Fruit fly (Drosophila melanogaster): Measurements from ENCODE around the gene CG18170.

Gene CG18170

dm6 chr3L:1568225-1569161, 34.3 kb upstream of the CG18170 start, which contains the start of gene CG7879 (continued):
- TF ChIP-seq prd (optimal IDR thresholded peaks at IDR 0.05) = no peak
- peak; percentile 64; the same call in 1 of the 3 replicates for TF ChIP-seq prd (GFP tag; IDR thresholded peaks at IDR 0.05)
- no peak for TF ChIP-seq CG30431 (GFP tag; optimal IDR thresholded peaks at IDR 0.05)
- peak; percentile 51 for TF ChIP-seq CG9727 (GFP tag; optimal IDR thresholded peaks at IDR 0.05)
- no peak for TF ChIP-seq CG11398 (GFP tag; optimal IDR thresholded peaks at IDR 0.05)
- TF ChIP-seq Ssrp (tag; optimal IDR thresholded peaks at IDR 0.05) = peak; percentile 1
- no peak for TF ChIP-seq sna (GFP tag; IDR thresholded peaks at IDR 0.05; ENCODE audit: partially characterized antibody)
- TF ChIP-seq CG10147 (GFP tag; optimal IDR thresholded peaks at IDR 0.05) = no peak
- no peak for TF ChIP-seq nerfin-2 (GFP tag; IDR thresholded peaks at IDR 0.05; ENCODE audit: partially characterized antibody)
- TF ChIP-seq CG4282 (GFP tag; optimal IDR thresholded peaks at IDR 0.05) = no peak
- no peak for TF ChIP-seq Awh (GFP tag; IDR thresholded peaks at IDR 0.05)
- TF ChIP-seq CG17186 (GFP tag; optimal IDR thresholded peaks at IDR 0.05) = peak; percentile 52
- TF ChIP-seq CG12769 (tag; optimal IDR thresholded peaks at IDR 0.05) = no peak
- TF ChIP-seq sima (GFP tag; optimal IDR thresholded peaks at IDR 0.05) = no peak
- no peak for TF ChIP-seq luna (GFP tag; optimal IDR thresholded peaks at IDR 0.05)

dm6 chr3L:1569162-1569965, 33.4 kb upstream of the CG18170 start, which contains the start of gene Tmep:
TSS of gene Tmep (plus strand) at chr3L:1569181.
- TF ChIP-seq Dbx (GFP tag; IDR thresholded peaks at IDR 0.05) = 0 out of 3 replicates have a peak, but pooled peaks have one; percentile 26
- TF ChIP-seq sug (tag; optimal IDR thresholded peaks at IDR 0.05) = peak; percentile 13
- no peak for TF ChIP-seq dan (GFP tag; IDR thresholded peaks at IDR 0.05)
- peak; percentile 4 for TF ChIP-seq CG12659 (GFP tag; optimal IDR thresholded peaks at IDR 0.05)
- TF ChIP-seq CG34376 (GFP tag; optimal IDR thresholded peaks at IDR 0.05) = peak; percentile 53
- TF ChIP-seq CG30020 (tag; optimal IDR thresholded peaks at IDR 0.05) = peak; percentile 67
- TF ChIP-seq BtbVII (GFP tag; optimal IDR thresholded peaks at IDR 0.05) = peak; percentile 14
- TF ChIP-seq kni (GFP tag; optimal IDR thresholded peaks at IDR 0.05) = peak; percentile 42
- TF ChIP-seq HLHmδ (GFP tag; optimal IDR thresholded peaks at IDR 0.05) = peak; percentile 15
- TF ChIP-seq Ssrp (tag; optimal IDR thresholded peaks at IDR 0.05) = no peak
- peak in 1 of 2 experiments; percentile 3 for TF ChIP-seq Trl (optimal IDR thresholded peaks at IDR 0.05)
- TF ChIP-seq Trl (GFP tag; optimal IDR thresholded peaks at IDR 0.05) = no peak
- peak; percentile 8 for TF ChIP-seq YL-1 (GFP tag; optimal IDR thresholded peaks at IDR 0.05)
- peak; percentile 8 for TF ChIP-seq MTF-1 (GFP tag; optimal IDR thresholded peaks at IDR 0.05; ENCODE audit: borderline replicate concordance)
- peak; percentile 48 for TF ChIP-seq Jarid2 (GFP tag; optimal IDR thresholded peaks at IDR 0.05)
- TF ChIP-seq vfl (GFP tag; optimal IDR thresholded peaks at IDR 0.05) = no peak
- TF ChIP-seq Oli (tag; optimal IDR thresholded peaks at IDR 0.05) = no peak
- TF ChIP-seq fd3F (GFP tag; optimal IDR thresholded peaks at IDR 0.05) = no peak
- TF ChIP-seq Ets97D (GFP tag; optimal IDR thresholded peaks at IDR 0.05) = peak; percentile 3
- peak; percentile 74 for TF ChIP-seq MESR4 (GFP tag; optimal IDR thresholded peaks at IDR 0.05)
- no peak for TF ChIP-seq CG2116 (GFP tag; optimal IDR thresholded peaks at IDR 0.05)
- no peak for TF ChIP-seq nom (GFP tag; optimal IDR thresholded peaks at IDR 0.05)
- no peak for TF ChIP-seq ap (GFP tag; IDR thresholded peaks at IDR 0.05)
- no peak for TF ChIP-seq Usf (GFP tag; optimal IDR thresholded peaks at IDR 0.05)
- TF ChIP-seq sc (optimal IDR thresholded peaks at IDR 0.05) = no peak
- TF ChIP-seq sc (GFP tag; optimal IDR thresholded peaks at IDR 0.05) = no peak
- TF ChIP-seq cg (GFP tag; optimal IDR thresholded peaks at IDR 0.05) = peak; percentile 76
- no peak for TF ChIP-seq fu2 (GFP tag; optimal IDR thresholded peaks at IDR 0.05)
- peak; percentile 45 for TF ChIP-seq CG7271 (tag; optimal IDR thresholded peaks at IDR 0.05)
- peak; percentile 72; the same call in 2 of the 4 replicates for TF ChIP-seq chinmo (GFP tag; IDR thresholded peaks at IDR 0.05; ENCODE audit: partially characterized antibody)
- no peak for TF ChIP-seq btn (GFP tag; optimal IDR thresholded peaks at IDR 0.05)
- peak; percentile 17 for TF ChIP-seq Fer1 (GFP tag; optimal IDR thresholded peaks at IDR 0.05)

All from whole organism, embryonic.